Fruit fly (Drosophila melanogaster) whole organism, embryonic: ENCODE measurements around the gene Srg3.
A peak's percentile ranks its signal among the peaks of the same experiment; 100 is the strongest.

ENCODE experiments used
- CG10209 ChIP-seq: fragments of 200-800 bp; sonication (Bioruptor generic); optimal IDR thresholded peaks from 3 replicates; lab custom pipeline; 2017; ENCODE audit warnings: missing biosample characterization, mild to moderate bottlenecking, missing genetic modification characterization, missing genetic modification reagents
- CG10366 ChIP-seq: fragments of 200-800 bp; sonication (Bioruptor generic); IDR thresholded peaks from 2 replicates; pipeline ENCODE4 v1.3.6; 2022; ENCODE audit warnings: missing biosample characterization, missing genetic modification characterization
- CG11398 ChIP-seq: fragments of 200-800 bp; sonication (Bioruptor generic); optimal IDR thresholded peaks from 2 replicates; lab custom pipeline; 2016; ENCODE audit warnings: missing biosample characterization, missing genetic modification characterization
- CG13424 ChIP-seq: fragments of 200-800 bp; sonication (Bioruptor generic); optimal IDR thresholded peaks from 2 replicates; lab custom pipeline; 2019; ENCODE audit warnings: missing biosample characterization, mild to moderate bottlenecking, missing genetic modification characterization, moderate library complexity
- CG13624 ChIP-seq: fragments of 200-800 bp; sonication (Bioruptor generic); optimal IDR thresholded peaks from 2 replicates; lab custom pipeline; 2016; ENCODE audit warnings: missing biosample characterization, missing genetic modification characterization
- CG14965 ChIP-seq: fragments of 200-800 bp; sonication (Bioruptor generic); optimal IDR thresholded peaks from 2 replicates; lab custom pipeline; 2016; ENCODE audit warnings: missing biosample characterization, missing genetic modification characterization, borderline replicate concordance
- CG15696 ChIP-seq: fragments of 200-800 bp; sonication (Bioruptor generic); optimal IDR thresholded peaks from 2 replicates; lab custom pipeline; 2019; ENCODE audit warnings: missing biosample characterization, mild to moderate bottlenecking, missing genetic modification characterization, moderate library complexity
- CG16779 ChIP-seq: fragments of 200-800 bp; sonication (Bioruptor generic); IDR thresholded peaks from 2 replicates; pipeline ENCODE4 v1.3.6; 2022; ENCODE audit warnings: missing biosample characterization, missing genetic modification characterization
- CG16813 ChIP-seq: fragments of 200-800 bp; sonication (Bioruptor generic); IDR thresholded peaks from 3 replicates; pipeline ENCODE4 v1.3.6; 2022; ENCODE audit warnings: missing biosample characterization, missing genetic modification characterization; ENCODE audit not compliant: partially characterized antibody
- CG17328 ChIP-seq: fragments of 200-800 bp; sonication (Bioruptor generic); IDR thresholded peaks from 2 replicates; pipeline ENCODE4 v1.3.6; 2022; ENCODE audit warnings: missing biosample characterization, missing genetic modification characterization
- CG17612 ChIP-seq: fragments of 200-800 bp; sonication (Bioruptor generic); IDR thresholded peaks from 2 replicates; pipeline ENCODE4 v1.3.6; 2022; ENCODE audit warnings: missing biosample characterization, missing genetic modification characterization
- CG2120 ChIP-seq: fragments of 200-800 bp; sonication (Bioruptor generic); optimal IDR thresholded peaks from 3 replicates; lab custom pipeline; 2016; ENCODE audit warnings: missing biosample characterization, missing genetic modification characterization
- CG33213 ChIP-seq: fragments of 200-800 bp; sonication (Bioruptor generic); optimal IDR thresholded peaks from 3 replicates; lab custom pipeline; 2016; ENCODE audit warnings: missing biosample characterization, missing genetic modification characterization
- CG3407 ChIP-seq: fragments of 200-800 bp; sonication (Bioruptor generic); optimal IDR thresholded peaks from 2 replicates; lab custom pipeline; 2018; ENCODE audit warnings: missing biosample characterization, mild to moderate bottlenecking, missing genetic modification characterization
- CG3847 ChIP-seq: fragments of 200-800 bp; sonication (Bioruptor generic); IDR thresholded peaks from 2 replicates; pipeline ENCODE4 v1.3.6; 2022; ENCODE audit warnings: missing biosample characterization, missing genetic modification characterization
- CG4854 ChIP-seq: fragments of 200-800 bp; sonication (Bioruptor generic); optimal IDR thresholded peaks from 2 replicates; lab custom pipeline; 2016; ENCODE audit warnings: missing biosample characterization, missing genetic modification characterization, inconsistent platforms
- CG7357 ChIP-seq: fragments of 200-800 bp; sonication (Bioruptor generic); IDR thresholded peaks from 3 replicates; pipeline ENCODE4 v1.3.6; 2022; ENCODE audit warnings: missing biosample characterization, missing genetic modification characterization
- CG7745 ChIP-seq: fragments of 200-800 bp; sonication (Bioruptor generic); optimal IDR thresholded peaks from 2 replicates; lab custom pipeline; 2018; ENCODE audit warnings: missing biosample characterization, mild to moderate bottlenecking, missing genetic modification characterization, moderate library complexity
- CG7928 ChIP-seq: fragments of 200-800 bp; sonication (Bioruptor generic); optimal IDR thresholded peaks from 2 replicates; lab custom pipeline; 2017; ENCODE audit warnings: missing biosample characterization, mild to moderate bottlenecking, missing genetic modification characterization
- CG8765 ChIP-seq: fragments of 200-800 bp; sonication (Bioruptor generic); IDR thresholded peaks from 2 replicates; pipeline ENCODE4 v1.3.6; 2022; ENCODE audit warnings: missing biosample characterization, missing genetic modification characterization
- CG8944 ChIP-seq: fragments of 200-800 bp; sonication (Bioruptor generic); optimal IDR thresholded peaks from 3 replicates; lab custom pipeline; 2016; ENCODE audit warnings: missing biosample characterization, missing genetic modification characterization
- Dbx ChIP-seq: fragments of 200-800 bp; sonication (Bioruptor generic); IDR thresholded peaks from 3 replicates; pipeline ENCODE4 v1.3.6; 2022; ENCODE audit warnings: missing biosample characterization, missing genetic modification characterization
- Elba2 ChIP-seq: fragments of 200-800 bp; sonication (Bioruptor generic); optimal IDR thresholded peaks from 3 replicates; lab custom pipeline; 2016; ENCODE audit warnings: missing biosample characterization, missing genetic modification characterization
- Ets65A ChIP-seq: fragments of 200-800 bp; sonication (Bioruptor generic); peaks from one replicate; lab custom pipeline; 2016; ENCODE audit warnings: missing biosample characterization, missing genetic modification characterization
- GATAe ChIP-seq: fragments of 200-800 bp; sonication (Bioruptor generic); conservative IDR thresholded peaks from 2 replicates; pipeline ENCODE4 v1.3.6; 2022; ENCODE audit warnings: missing biosample characterization, missing genetic modification characterization
- H2.0 ChIP-seq: fragments of 200-800 bp; sonication (Bioruptor generic); IDR thresholded peaks from 2 replicates; pipeline ENCODE4 v1.3.6; 2022; ENCODE audit warnings: missing biosample characterization, missing genetic modification characterization
- HHEX ChIP-seq: fragments of 200-800 bp; sonication (Bioruptor generic); optimal IDR thresholded peaks from 3 replicates; lab custom pipeline; 2017; ENCODE audit warnings: missing biosample characterization, mild to moderate bottlenecking, missing genetic modification characterization, missing genetic modification reagents
- Hr3 ChIP-seq: fragments of 200-800 bp; sonication (Bioruptor generic); optimal IDR thresholded peaks from 3 replicates; lab custom pipeline; 2016; ENCODE audit warnings: missing biosample characterization, missing genetic modification characterization
- NfI ChIP-seq: fragments of 200-800 bp; sonication (Bioruptor generic); optimal IDR thresholded peaks from 3 replicates; lab custom pipeline; 2018; ENCODE audit warnings: missing biosample characterization, mild to moderate bottlenecking, missing genetic modification characterization, moderate library complexity
- Vsx1 ChIP-seq: fragments of 200-800 bp; sonication (Bioruptor generic); optimal IDR thresholded peaks from 2 replicates; lab custom pipeline; 2017; ENCODE audit warnings: missing biosample characterization, mild to moderate bottlenecking, missing genetic modification characterization, missing genetic modification reagents
- bbx ChIP-seq: fragments of 200-800 bp; sonication (Bioruptor generic); IDR thresholded peaks from 2 replicates; pipeline ENCODE4 v1.3.6; 2022; ENCODE audit warnings: missing biosample characterization, missing genetic modification characterization; ENCODE audit not compliant: partially characterized antibody
- bigmax ChIP-seq: fragments of 200-800 bp; sonication (Bioruptor generic); optimal IDR thresholded peaks from 2 replicates; lab custom pipeline; 2018; ENCODE audit warnings: missing biosample characterization, mild to moderate bottlenecking, missing genetic modification characterization
- bowl ChIP-seq: fragments of 200-800 bp; sonication (Bioruptor generic); IDR thresholded peaks from 2 replicates; pipeline ENCODE4 v1.3.6; 2022; ENCODE audit warnings: missing biosample characterization, missing genetic modification characterization
- cad ChIP-seq: fragments of >200 bp; optimal IDR thresholded peaks from 2 replicates; lab custom pipeline; 2017; ENCODE audit warnings: missing biosample characterization, missing genetic modification characterization
- cg ChIP-seq: fragments of 200-800 bp; sonication (Bioruptor generic); optimal IDR thresholded peaks from 3 replicates; lab custom pipeline; 2019; ENCODE audit warnings: missing biosample characterization, mild to moderate bottlenecking, missing genetic modification characterization, moderate library complexity
- chif ChIP-seq, 2 experiments: fragments of 200-800 bp; sonication (Bioruptor generic); optimal IDR thresholded peaks; 3 replicates each; lab custom pipeline; 2016; ENCODE audit warnings: missing biosample characterization in 2 of 2, missing genetic modification characterization in 2 of 2
- chn ChIP-seq: fragments of 200-800 bp; sonication (Bioruptor generic); optimal IDR thresholded peaks from 2 replicates; lab custom pipeline; 2016; ENCODE audit warnings: missing biosample characterization, missing genetic modification characterization
- gem ChIP-seq: fragments of 200-800 bp; sonication (Bioruptor generic); optimal IDR thresholded peaks from 2 replicates; lab custom pipeline; 2019; ENCODE audit warnings: missing biosample characterization, mild to moderate bottlenecking, missing genetic modification characterization, moderate library complexity
- hb ChIP-seq: fragments of 200-800 bp; sonication (Bioruptor generic); IDR thresholded peaks from 3 replicates; pipeline ENCODE4 v1.3.6; 2022; ENCODE audit warnings: missing biosample characterization, missing genetic modification characterization; ENCODE audit not compliant: partially characterized antibody
- her ChIP-seq: fragments of 200-800 bp; sonication (Bioruptor generic); optimal IDR thresholded peaks from 2 replicates; lab custom pipeline; 2016; ENCODE audit warnings: missing biosample characterization, missing genetic modification characterization
- inv ChIP-seq: fragments of 200-800 bp; sonication (Bioruptor generic); IDR thresholded peaks from 2 replicates; pipeline ENCODE4 v1.3.6; 2022; ENCODE audit warnings: missing biosample characterization, missing genetic modification characterization; ENCODE audit not compliant: partially characterized antibody
- jing ChIP-seq: fragments of 200-800 bp; sonication (Bioruptor generic); optimal IDR thresholded peaks from 2 replicates; lab custom pipeline; 2018; ENCODE audit warnings: missing biosample characterization, mild to moderate bottlenecking, missing genetic modification characterization
- kah ChIP-seq: fragments of 200-800 bp; sonication (Bioruptor generic); optimal IDR thresholded peaks from 2 replicates; lab custom pipeline; 2018; ENCODE audit warnings: missing biosample characterization, mild to moderate bottlenecking, missing genetic modification characterization
- oc ChIP-seq: fragments of 200-800 bp; sonication (Bioruptor generic); optimal IDR thresholded peaks from 2 replicates; lab custom pipeline; 2018; ENCODE audit warnings: missing biosample characterization, mild to moderate bottlenecking, missing genetic modification characterization, moderate library complexity
- odd ChIP-seq: fragments of 200-800 bp; sonication (Bioruptor generic); optimal IDR thresholded peaks from 2 replicates; lab custom pipeline; 2017; ENCODE audit warnings: missing biosample characterization, mild to moderate bottlenecking, missing genetic modification characterization
- pnt ChIP-seq: fragments of 200-800 bp; sonication (Bioruptor generic); optimal IDR thresholded peaks from 3 replicates; lab custom pipeline; 2016; ENCODE audit warnings: missing biosample characterization, missing genetic modification characterization
- sd ChIP-seq: fragments of 200-800 bp; sonication (Bioruptor generic); optimal IDR thresholded peaks from 3 replicates; lab custom pipeline; 2018; ENCODE audit warnings: missing biosample characterization, mild to moderate bottlenecking, missing genetic modification characterization, moderate library complexity
- slp2 ChIP-seq: fragments of 200-800 bp; sonication (Bioruptor generic); optimal IDR thresholded peaks from 2 replicates; lab custom pipeline; 2016; ENCODE audit warnings: missing biosample characterization, missing genetic modification characterization
- tll ChIP-seq, 2 experiments: fragments of 200-800 bp in 1 of 2; fragments of >200 bp in 1 of 2; sonication (Bioruptor generic) in 1 of 2; optimal IDR thresholded peaks; 2 replicates each; lab custom pipeline; 2017 to 2019; ENCODE audit warnings: missing biosample characterization in 2 of 2, missing genetic modification characterization in 2 of 2, mild to moderate bottlenecking in 1 of 2, moderate library complexity in 1 of 2
- wor ChIP-seq: fragments of 200-800 bp; sonication (Bioruptor generic); IDR thresholded peaks from 2 replicates; pipeline ENCODE4 v1.3.6; 2022; ENCODE audit warnings: missing biosample characterization, missing genetic modification characterization

Gene Srg3

DNA sequence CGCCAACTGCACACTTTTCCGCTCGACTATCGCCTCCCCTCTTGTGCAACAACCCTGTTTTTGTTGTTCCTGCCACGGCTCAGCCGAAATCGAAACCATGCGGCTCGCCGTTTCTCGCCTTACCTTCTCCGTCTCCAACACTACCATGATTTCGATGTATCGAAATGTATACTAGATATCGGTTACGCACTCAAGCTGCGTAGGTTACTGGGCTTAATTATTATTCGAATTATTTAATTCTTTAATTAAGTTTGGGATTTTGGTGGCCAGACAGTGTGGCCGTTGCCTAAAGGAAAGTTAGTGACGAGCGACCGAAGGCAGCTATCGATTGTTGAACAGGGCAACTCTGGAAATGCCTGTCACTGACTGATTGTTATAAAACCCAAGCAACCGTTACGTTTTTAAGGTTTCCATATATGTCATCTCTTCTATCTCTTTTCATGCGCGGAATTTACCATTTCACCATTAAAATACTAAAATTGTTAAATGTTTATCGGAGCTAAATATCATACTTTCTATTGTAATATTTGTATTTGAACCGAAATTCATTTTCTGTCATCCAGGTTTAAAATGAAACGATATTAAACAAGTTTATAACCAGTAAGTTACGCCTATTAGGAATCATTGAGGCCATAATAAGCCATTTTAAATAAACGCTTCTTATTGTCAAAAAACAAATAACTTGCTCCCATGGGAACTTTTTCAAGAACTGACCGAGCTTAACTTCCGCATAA lies 40.7 kb upstream of the Srg3 start, which contains the start of gene eIF4E1 (continued):
- TF ChIP-seq cad (GFP tag; lab: Kevin White, UChicago) (no peak), tll (GFP tag; optimal IDR thresholded peaks at IDR 0.05; lab: Kevin White, UChicago) (peak; percentile 20 to 54), CG4854 (GFP tag; lab: Kevin White, UChicago) (no peak), odd (no peak), hb (0 out of 3 replicates have a peak, but pooled peaks have one; percentile 62), gem (tag; lab: Kevin White, UChicago) (peak; percentile 5), CG8765 (GFP tag; lab: Robert Waterston, UW) (no peak), her (GFP tag; lab: Kevin White, UChicago) (peak; percentile 5), chif (GFP tag; optimal IDR thresholded peaks at IDR 0.05; lab: Kevin White, UChicago) (peak in 1 of 2 experiments; percentile 4), Elba2 (GFP tag; lab: Kevin White, UChicago) (peak; percentile 75), sd (tag; lab: Kevin White, UChicago) (peak; percentile 21), CG11398 (GFP tag; lab: Kevin White, UChicago) (no peak), CG7357 (no peak), CG33213 (GFP tag; lab: Kevin White, UChicago) (peak; percentile 75), Dbx (GFP tag; lab: Robert Waterston, UW) (0 out of 3 replicates have a peak, but pooled peaks have one; percentile 21), CG13624 (GFP tag; lab: Kevin White, UChicago) (peak; percentile 40), wor (GFP tag; lab: Robert Waterston, UW) (no peak), jing (GFP tag; lab: Kevin White, UChicago) (no peak), GATAe (no peak), CG7745 (tag; lab: Kevin White, UChicago) (peak; percentile 57), CG10209 (GFP tag; lab: Kevin White, UChicago) (no peak), CG17328 (no peak), kah (GFP tag; lab: Kevin White, UChicago) (no peak), CG7928 (GFP tag; lab: Kevin White, UChicago) (no peak), bigmax (peak; percentile 14), HHEX (GFP tag; lab: Kevin White, UChicago) (no peak), CG16813 (GFP tag; lab: Robert Waterston, UW) (peak; percentile 82), CG16779 (GFP tag; lab: Robert Waterston, UW) (no peak), Ets65A (peak; percentile 89), CG17612 (GFP tag; lab: Robert Waterston, UW) (no peak), CG13424 (no peak), oc (tag; lab: Kevin White, UChicago) (no peak), Vsx1 (GFP tag; lab: Kevin White, UChicago) (no peak), pnt (GFP tag; lab: Kevin White, UChicago) (no peak), CG10366 (GFP tag; lab: Robert Waterston, UW) (no peak), cg (GFP tag; lab: Kevin White, UChicago) (no peak), inv (GFP tag; lab: Robert Waterston, UW) (peak; percentile 81), H2.0 (GFP tag; lab: Robert Waterston, UW) (no peak), CG2120 (GFP tag; lab: Kevin White, UChicago) (peak; percentile 13), bowl (GFP tag; lab: Robert Waterston, UW) (no peak), CG15696 (tag; lab: Kevin White, UChicago) (peak; percentile 8), CG3847 (peak; percentile 75), Hr3 (no peak), CG3407 (GFP tag; lab: Kevin White, UChicago) (no peak), chn (GFP tag; lab: Kevin White, UChicago) (no peak), bbx (GFP tag; lab: Robert Waterston, UW) (peak; percentile 85), slp2 (GFP tag; lab: Kevin White, UChicago) (no peak), CG8944 (GFP tag; lab: Kevin White, UChicago) (no peak), CG14965 (GFP tag; lab: Kevin White, UChicago) (no peak), NfI (GFP tag; lab: Kevin White, UChicago) (peak; percentile 27)
